Worm (Caenorhabditis elegans): ENCODE data around the gene klf-3.

Gene klf-3

ce11 chrII:6636136-6636535 lies 19.5 kb downstream of the klf-3 start, which contains the start of gene T19D12.5:
Gene T19D12.5 (minus strand): TSS chrII:6636236.
- TF ChIP-seq ces-1 (GFP tag; optimal IDR thresholded peaks at IDR 0.05) (no peak), tbx-8 (GFP tag; optimal IDR thresholded peaks at IDR 0.05) (no peak), nhr-28 (tag; optimal IDR thresholded peaks at IDR 0.05) (no peak), nhr-2 (tag; optimal IDR thresholded peaks at IDR 0.05) (no peak)

ce11 chrII:6637854-6638253 lies 21.2 kb downstream of the klf-3 start:
- TF ChIP-seq tbx-8 (GFP tag; optimal IDR thresholded peaks at IDR 0.05) (no peak), nhr-76 (tag; optimal IDR thresholded peaks at IDR 0.05) (no peak), lin-13 (tag; optimal IDR thresholded peaks at IDR 0.05) (no peak), mls-2 (tag; optimal IDR thresholded peaks at IDR 0.05) (no peak), mep-1 (tag; optimal IDR thresholded peaks at IDR 0.05) (no peak), lin-32 (GFP tag; optimal IDR thresholded peaks at IDR 0.05) (no peak), drap-1 (GFP tag; optimal IDR thresholded peaks at IDR 0.05) (no peak)

- TF ChIP-seq ces-1 (GFP tag; optimal IDR thresholded peaks at IDR 0.05), result peak; percentile 77
- TF ChIP-seq tbx-8 (GFP tag; optimal IDR thresholded peaks at IDR 0.05), result no peak
Measured at ce11 chrII:6642180-6642579, 25.5 kb downstream of the klf-3 start.

ce11 chrII:6642651-6643167 lies 26.0 kb downstream of the klf-3 start, which contains the start of gene T19D12.6:
Gene T19D12.6 (minus strand): TSS chrII:6643117.
- TF ChIP-seq ces-1 (GFP tag; optimal IDR thresholded peaks at IDR 0.05) (peak; percentile 58), ceh-43 (GFP tag; optimal IDR thresholded peaks at IDR 0.05) (no peak)

- TF ChIP-seq nhr-2 (tag; optimal IDR thresholded peaks at IDR 0.05) (no peak), snpc-4 (tag; optimal IDR thresholded peaks at IDR 0.05) (no peak), flh-1 (GFP tag; optimal IDR thresholded peaks at IDR 0.05) (no peak), lin-13 (tag; optimal IDR thresholded peaks at IDR 0.05) (no peak), bed-3 (GFP tag; optimal IDR thresholded peaks at IDR 0.05) (no peak), ztf-11 (tag; optimal IDR thresholded peaks at IDR 0.05) (no peak), lsy-2 (tag; optimal IDR thresholded peaks at IDR 0.05) (no peak), pha-4 (tag; optimal IDR thresholded peaks at IDR 0.05) (no peak), elt-3 (tag; optimal IDR thresholded peaks at IDR 0.05) (no peak), ceh-83 (GFP tag; optimal IDR thresholded peaks at IDR 0.05) (no peak), sptf-1 (tag; optimal IDR thresholded peaks at IDR 0.05) (no peak), nhr-28 (tag; optimal IDR thresholded peaks at IDR 0.05) (no peak), mep-1 (tag; optimal IDR thresholded peaks at IDR 0.05) (no peak), ham-2 (GFP tag; optimal IDR thresholded peaks at IDR 0.05) (no peak), tbx-8 (GFP tag; optimal IDR thresholded peaks at IDR 0.05) (no peak), ceh-39 (tag; optimal IDR thresholded peaks at IDR 0.05) (no peak), nhr-12 (tag; optimal IDR thresholded peaks at IDR 0.05) (no peak)
Measured at ce11 chrII:6646903-6647302, 30.2 kb downstream of the klf-3 start.

- no peak for TF ChIP-seq snpc-4 (tag; optimal IDR thresholded peaks at IDR 0.05)
- TF ChIP-seq nhr-237 (tag; optimal IDR thresholded peaks at IDR 0.05), result no peak
- no peak for TF ChIP-seq nhr-12 (tag; optimal IDR thresholded peaks at IDR 0.05)
Measured at ce11 chrII:6649026-6649425, 32.3 kb downstream of the klf-3 start, which contains the start of gene oig-8. Gene oig-8 (minus strand): TSS chrII:6649126.

- TF ChIP-seq lin-32 (GFP tag; optimal IDR thresholded peaks at IDR 0.05), result no peak
- TF ChIP-seq ceh-83 (GFP tag; optimal IDR thresholded peaks at IDR 0.05), result no peak
- TF ChIP-seq mep-1 (tag; optimal IDR thresholded peaks at IDR 0.05), result no peak
- TF ChIP-seq unc-120 (tag; optimal IDR thresholded peaks at IDR 0.05; ENCODE audit: poor library complexity, severe bottlenecking), result no peak
- no peak for TF ChIP-seq elt-3 (tag; optimal IDR thresholded peaks at IDR 0.05)
- TF ChIP-seq ztf-11 (tag; optimal IDR thresholded peaks at IDR 0.05), result no peak
- TF ChIP-seq zip-8 (tag; optimal IDR thresholded peaks at IDR 0.05), result no peak
- no peak for TF ChIP-seq unc-62 (GFP tag; optimal IDR thresholded peaks at IDR 0.05)
- no peak for TF ChIP-seq elt-1 (tag; optimal IDR thresholded peaks at IDR 0.05; ENCODE audit: borderline replicate concordance, insufficient read depth)
Measured at ce11 chrII:6651719-6652118, 35.0 kb downstream of the klf-3 start, which contains the start of gene sra-26. Gene sra-26 (minus strand): TSS chrII:6651819.
